Worm (Caenorhabditis elegans) whole organism, mixed stage, embryonic: ENCODE results near the gene clp-4.

Experiments used
- ceh-43 ChIP-seq: fragments of 200-800 bp; sonication (Bioruptor generic); optimal IDR thresholded peaks from 2 replicates; lab custom pipeline; 2018; ENCODE audit warnings: mild to moderate bottlenecking, missing genetic modification characterization, moderate library complexity, missing compliant biosample characterization
- ceh-83 ChIP-seq: fragments of 200-800 bp; sonication (Bioruptor generic); optimal IDR thresholded peaks from 2 replicates; lab custom pipeline; 2018; ENCODE audit warnings: mild to moderate bottlenecking, missing genetic modification characterization, missing compliant biosample characterization
- elt-3 ChIP-seq: fragments of 150-350 bp; optimal IDR thresholded peaks from 2 replicates; lab custom pipeline; 2014; ENCODE audit warnings: missing biosample characterization, missing genetic modification characterization
- lin-13 ChIP-seq: fragments of 150-350 bp; optimal IDR thresholded peaks from 2 replicates; lab custom pipeline; 2014; ENCODE audit warnings: missing biosample characterization, missing genetic modification characterization
- lin-32 ChIP-seq: fragments of 200-800 bp; sonication (Bioruptor generic); optimal IDR thresholded peaks from 2 replicates; lab custom pipeline; 2018; ENCODE audit warnings: mild to moderate bottlenecking, missing genetic modification characterization, missing compliant biosample characterization
- lsy-2 ChIP-seq: fragments of 150-350 bp; optimal IDR thresholded peaks from 2 replicates; lab custom pipeline; 2014; ENCODE audit warnings: missing biosample characterization, missing genetic modification characterization
- mab-5 ChIP-seq: fragments of 150-350 bp; optimal IDR thresholded peaks from 2 replicates; lab custom pipeline; 2014; ENCODE audit warnings: missing biosample characterization, missing genetic modification characterization
- mls-2 ChIP-seq: sonication (generic microtip); optimal IDR thresholded peaks from 2 replicates; lab custom pipeline; 2016; ENCODE audit warnings: mild to moderate bottlenecking, missing genetic modification characterization, moderate library complexity, missing compliant biosample characterization
- nhr-12 ChIP-seq: fragments of 150-350 bp; optimal IDR thresholded peaks from 2 replicates; lab custom pipeline; 2014; ENCODE audit warnings: missing biosample characterization, missing genetic modification characterization
- pha-4 ChIP-seq: fragments of 150-350 bp; optimal IDR thresholded peaks from 2 replicates; lab custom pipeline; 2018; ENCODE audit warnings: missing biosample characterization, missing genetic modification reagents, missing genetic modification characterization
- snpc-4 ChIP-seq: fragments of 150-350 bp; optimal IDR thresholded peaks from 2 replicates; lab custom pipeline; 2014; ENCODE audit warnings: missing biosample characterization, missing genetic modification characterization
- unc-62 ChIP-seq: fragments of 150-350 bp; optimal IDR thresholded peaks from 2 replicates; lab custom pipeline; 2014; ENCODE audit warnings: missing biosample characterization, missing genetic modification reagents, missing genetic modification characterization
- ztf-11 ChIP-seq: fragments of 150-350 bp; optimal IDR thresholded peaks from 2 replicates; lab custom pipeline; 2014; ENCODE audit warnings: missing biosample characterization, missing genetic modification characterization

DNA sequence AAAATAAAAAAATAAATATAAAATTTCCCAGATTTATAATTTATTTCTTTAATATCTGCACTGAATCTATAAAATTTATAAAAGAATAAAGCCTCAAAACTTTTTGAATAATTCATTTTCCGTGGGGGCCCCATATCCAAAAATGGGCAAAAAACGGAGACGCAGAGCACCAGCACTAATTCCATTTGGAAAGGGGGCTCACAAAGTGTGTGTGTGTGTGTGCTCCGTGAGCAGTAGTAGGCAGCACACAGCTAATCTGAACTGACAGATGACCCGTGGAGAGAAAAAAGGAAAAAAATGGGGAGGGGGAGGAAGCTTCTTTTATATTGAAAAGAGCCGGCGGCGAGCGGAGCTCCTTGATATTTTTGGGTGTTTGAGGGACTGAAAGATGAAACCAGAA, 26.2 kb downstream of the clp-4 start:
- TF ChIP-seq lin-32, result no peak
- no peak for TF ChIP-seq mls-2 (tag; lab: Kevin White, UChicago)
- no peak for TF ChIP-seq ceh-83 (GFP tag; lab: Kevin White, UChicago)
- no peak for TF ChIP-seq ceh-43
- no peak for TF ChIP-seq snpc-4 (tag; lab: Kevin White, UChicago)
- TF ChIP-seq elt-3, result no peak
- TF ChIP-seq pha-4 (tag; lab: Kevin White, UChicago), result no peak
- TF ChIP-seq nhr-12 (tag; lab: Kevin White, UChicago), result no peak
- TF ChIP-seq mab-5 (tag; lab: Kevin White, UChicago), result no peak
- no peak for TF ChIP-seq lsy-2
- TF ChIP-seq ztf-11, result no peak
- TF ChIP-seq lin-13 (tag; lab: Kevin White, UChicago), result no peak
- no peak for TF ChIP-seq unc-62 (GFP tag; lab: Kevin White, UChicago)
